Worm (Caenorhabditis elegans) whole organism, young adult: ENCODE measurements around the gene srh-78.

Experiments used
- ama-1 ChIP-seq, 3 experiments: fragments of 150-350 bp in 1 of 3; sonication (generic microtip) in 2 of 3; optimal IDR thresholded peaks; 2 replicates each; lab custom pipeline; 2014 to 2018; ENCODE audit warnings: missing biosample characterization in 2 of 3, missing genetic modification characterization in 2 of 3, missing genetic modification reagents in 2 of 3
- dpff-1 ChIP-seq: sonication (generic microtip); optimal IDR thresholded peaks from 2 replicates; lab custom pipeline; 2017; ENCODE audit warnings: mild to moderate bottlenecking, missing genetic modification characterization, missing compliant biosample characterization
- gei-17 ChIP-seq: fragments of 200-800 bp; sonication (Bioruptor generic); optimal IDR thresholded peaks from 2 replicates; lab custom pipeline; 2018; ENCODE audit warnings: mild to moderate bottlenecking, missing genetic modification characterization, missing compliant biosample characterization
- madf-3 ChIP-seq: fragments of 200-800 bp; sonication (Bioruptor generic); IDR thresholded peaks from 2 replicates; pipeline ENCODE4 v1.3.6; 2022; ENCODE audit warnings: missing genetic modification reagents, missing genetic modification characterization, missing compliant biosample characterization
- snpc-3.4 ChIP-seq: sonication (generic microtip); optimal IDR thresholded peaks from 2 replicates; lab custom pipeline; 2017; ENCODE audit warnings: missing genetic modification characterization, mild to moderate bottlenecking, missing compliant biosample characterization, antibody characterized with exemption, moderate library complexity, missing genotype, missing genetic modification reagents

DNA sequence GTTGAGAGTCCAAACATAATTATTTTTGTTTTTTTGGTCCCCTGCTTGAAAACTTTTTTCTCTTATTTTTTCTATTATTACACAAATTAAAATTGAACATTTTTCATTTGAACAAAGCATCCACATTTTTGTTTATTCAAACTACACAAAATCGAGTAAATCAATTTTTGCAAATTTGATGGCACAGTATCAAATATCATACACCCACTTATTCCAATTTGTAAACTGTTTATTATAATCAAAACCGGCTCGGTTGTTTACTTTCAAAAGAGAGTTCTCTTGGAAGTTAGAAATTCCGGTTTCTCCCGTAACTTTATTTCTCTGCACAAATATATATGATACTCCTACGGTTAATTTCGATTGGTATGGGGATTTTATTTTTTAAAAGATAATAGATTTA is 51.1 kb downstream of the srh-78 start, which contains the start of gene lgc-26:
- TF ChIP-seq madf-3 (GFP tag; lab: Robert Waterston, UW) (no peak), gei-17 (GFP tag; lab: Kevin White, UChicago) (no peak), ama-1 (optimal IDR thresholded peaks at IDR 0.05; lab: Kevin White, UChicago) (no peak), ama-1 (GFP tag; optimal IDR thresholded peaks at IDR 0.05; lab: Kevin White, UChicago) (no peak), snpc-3.4 (tag; lab: Kevin White, UChicago) (no peak), dpff-1 (tag; lab: Kevin White, UChicago) (no peak)
